Worm (Caenorhabditis elegans) whole organism, midembryonic: ENCODE data around the gene F26F4.6.

ENCODE experiments used
- ref-1 ChIP-seq: fragments of 200-800 bp; sonication (Bioruptor generic); conservative IDR thresholded peaks from 2 replicates; pipeline ENCODE4 v1.3.6; 2022; ENCODE audit warnings: missing genetic modification reagents, missing genetic modification characterization, missing compliant biosample characterization
- tab-1 ChIP-seq: fragments of 200-800 bp; sonication (Bioruptor generic); IDR thresholded peaks from 2 replicates; pipeline ENCODE4 v1.3.6; 2022; ENCODE audit warnings: missing genetic modification characterization, missing compliant biosample characterization
- ztf-23 ChIP-seq: fragments of 200-800 bp; sonication (Bioruptor generic); IDR thresholded peaks from 2 replicates; pipeline ENCODE4 v1.3.6; 2022; ENCODE audit warnings: missing genetic modification reagents, missing genetic modification characterization, missing compliant biosample characterization

DNA sequence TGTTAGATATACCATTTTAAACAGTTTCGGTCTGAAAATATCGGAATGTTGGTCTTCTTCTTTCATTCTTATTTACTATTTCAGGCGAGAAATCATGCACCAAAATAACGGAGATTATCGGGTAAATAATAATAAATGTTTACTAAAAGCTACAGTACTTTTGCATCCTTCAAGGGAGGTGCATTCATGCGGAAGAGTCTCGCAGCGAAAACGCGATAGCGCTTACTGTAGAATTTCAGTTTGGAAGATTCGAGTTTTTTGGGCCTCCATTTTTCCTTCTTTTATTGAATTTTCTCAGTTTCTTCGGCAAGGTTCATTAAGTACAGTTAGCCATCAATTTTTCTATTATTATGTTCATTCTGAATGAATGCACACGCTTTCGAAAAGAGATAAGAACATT, 37.3 kb downstream of the F26F4.6 start, which contains the start of gene C35D10.7:
- TF ChIP-seq ref-1 (GFP tag; lab: Robert Waterston, UW): no peak
- no peak for TF ChIP-seq ztf-23 (GFP tag; lab: Robert Waterston, UW)
- TF ChIP-seq tab-1 (GFP tag; lab: Robert Waterston, UW): no peak
